Fruit fly (Drosophila melanogaster) whole organism: ENCODE measurements around the gene CG7884.

ENCODE experiments used
- CG8478 ChIP-seq: fragments of >200 bp; optimal IDR thresholded peaks from 2 replicates; lab custom pipeline; 2018; ENCODE audit warnings: inconsistent platforms
- Dll ChIP-seq: fragments of >200 bp; optimal IDR thresholded peaks from 2 replicates; lab custom pipeline; 2017
- EcR ChIP-seq, 2 experiments: fragments of >200 bp; optimal IDR thresholded peaks; 2 replicates each; lab custom pipeline; 2017; ENCODE audit warnings: missing biosample characterization in 2 of 2, missing genetic modification characterization in 2 of 2, missing genetic modification reagents in 2 of 2
- psq ChIP-seq: fragments of >200 bp; optimal IDR thresholded peaks from 2 replicates; lab custom pipeline; 2017

dm6 chrX:19211982-19212381, 8.4 kb upstream of the CG7884 start, which contains the start of gene CG14195:
- no peak for TF ChIP-seq CG8478 (lab: Kevin White, UChicago)
- TF ChIP-seq psq (lab: Kevin White, UChicago): no peak
- TF ChIP-seq Dll: no peak
- TF ChIP-seq EcR (GFP tag; optimal IDR thresholded peaks at IDR 0.05; lab: Kevin White, UChicago): no peak
